Fruit fly (Drosophila melanogaster): ENCODE results near the gene alpha-Man-IIa.

dm6 chr3R:9387634-9388033 lies 24.7 kb upstream of the alpha-Man-IIa start:
- no peak for TF ChIP-seq CG8478 (optimal IDR thresholded peaks at IDR 0.05)
- TF ChIP-seq EcR (GFP tag; optimal IDR thresholded peaks at IDR 0.05), result no peak
- no peak for TF ChIP-seq usp (GFP tag; optimal IDR thresholded peaks at IDR 0.05)

All from whole organism.